Fruit fly (Drosophila melanogaster): ENCODE measurements around the gene Rabex-5.

DNA sequence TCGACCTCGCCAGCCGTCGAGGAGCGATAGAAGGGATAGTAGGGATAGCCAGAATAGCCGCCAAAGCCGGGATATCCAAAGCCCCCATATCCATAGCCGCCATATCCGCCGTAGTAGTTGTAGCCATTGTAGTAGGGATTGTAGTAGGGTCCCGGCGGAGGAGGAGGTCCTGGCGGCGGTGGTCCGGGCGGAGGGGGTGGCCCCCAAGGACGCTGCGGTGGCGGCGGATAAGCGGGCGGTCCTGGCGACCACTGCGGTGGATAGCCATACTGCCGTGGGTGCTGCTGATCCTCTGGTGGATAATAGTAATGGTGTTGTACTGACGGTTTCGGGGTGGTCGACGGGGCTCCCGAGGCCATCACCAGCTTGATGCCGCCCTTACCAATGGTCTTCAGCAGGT is 26.4 kb downstream of the Rabex-5 start:
- TF ChIP-seq CTCF (optimal IDR thresholded peaks at IDR 0.05) (no peak), CG8478 (optimal IDR thresholded peaks at IDR 0.05) (no peak)
